Worm (Caenorhabditis elegans): ENCODE data around the gene W08F4.3.

ce11 chrII:574064-574463 lies 6.3 kb upstream of the W08F4.3 start:
- TF ChIP-seq tab-1 (GFP tag; IDR thresholded peaks at IDR 0.05) (no peak), klf-2 (GFP tag; conservative IDR thresholded peaks at IDR 0.05) (no peak), flt-1 (GFP tag; IDR thresholded peaks at IDR 0.05) (no peak), med-1 (GFP tag; optimal IDR thresholded peaks at IDR 0.05; ENCODE audit: insufficient read depth) (no peak), ztf-29 (GFP tag; IDR thresholded peaks at IDR 0.05) (no peak), T22C8.4 (GFP tag; IDR thresholded peaks at IDR 0.05) (no peak), ztf-23 (GFP tag; IDR thresholded peaks at IDR 0.05) (no peak), cog-1 (tag; optimal IDR thresholded peaks at IDR 0.05) (no peak)
